Fruit fly (Drosophila melanogaster) whole organism, prepupa: ENCODE measurements around the gene CG13073.

Source experiments
- Blimp-1 ChIP-seq: fragments of 200-800 bp; sonication (Bioruptor generic); optimal IDR thresholded peaks from 3 replicates; lab custom pipeline; 2017; ENCODE audit warnings: missing biosample characterization, missing genetic modification characterization, mild to moderate bottlenecking, moderate library complexity, missing genetic modification reagents
- CG10631 ChIP-seq: fragments of 200-800 bp; sonication (Bioruptor generic); optimal IDR thresholded peaks from 2 replicates; lab custom pipeline; 2016; ENCODE audit warnings: missing biosample characterization, missing genetic modification characterization
- CG10669 ChIP-seq: fragments of 200-800 bp; sonication (Bioruptor generic); optimal IDR thresholded peaks from 3 replicates; lab custom pipeline; 2018; ENCODE audit warnings: missing biosample characterization, mild to moderate bottlenecking, missing genetic modification characterization, moderate library complexity
- CG11762 ChIP-seq: fragments of 200-800 bp; sonication (Bioruptor generic); optimal IDR thresholded peaks from 3 replicates; lab custom pipeline; 2016; ENCODE audit warnings: missing biosample characterization, missing genetic modification characterization; ENCODE audit not compliant: insufficient read depth
- CG11902 ChIP-seq: fragments of 200-800 bp; sonication (Bioruptor generic); optimal IDR thresholded peaks from 3 replicates; lab custom pipeline; 2016; ENCODE audit warnings: missing biosample characterization, missing genetic modification characterization
- CG15336 ChIP-seq: fragments of 200-800 bp; sonication (Bioruptor generic); IDR thresholded peaks from 2 replicates; pipeline ENCODE4 v1.3.6; 2022; ENCODE audit warnings: missing biosample characterization, missing genetic modification characterization
- CG1621 ChIP-seq: fragments of 200-800 bp; sonication (Bioruptor generic); optimal IDR thresholded peaks from 3 replicates; lab custom pipeline; 2018; ENCODE audit warnings: missing biosample characterization, mild to moderate bottlenecking, missing genetic modification characterization
- CG16779 ChIP-seq: fragments of 200-800 bp; sonication (Bioruptor generic); optimal IDR thresholded peaks from 3 replicates; lab custom pipeline; 2017; ENCODE audit warnings: missing biosample characterization, mild to moderate bottlenecking, missing genetic modification characterization
- CG3032 ChIP-seq: fragments of 200-800 bp; optimal IDR thresholded peaks from 2 replicates; lab custom pipeline; 2019; ENCODE audit warnings: missing biosample characterization, mild to moderate bottlenecking, missing genetic modification characterization, moderate library complexity
- CG31627 ChIP-seq: fragments of 200-800 bp; sonication (Bioruptor generic); optimal IDR thresholded peaks from 3 replicates; lab custom pipeline; 2016; ENCODE audit warnings: missing biosample characterization, missing genetic modification characterization
- CG3919 ChIP-seq: fragments of 200-800 bp; sonication (Bioruptor generic); optimal IDR thresholded peaks from 3 replicates; lab custom pipeline; 2016; ENCODE audit warnings: missing biosample characterization, missing genetic modification characterization
- CG4318 ChIP-seq: fragments of 200-800 bp; sonication (Bioruptor generic); optimal IDR thresholded peaks from 3 replicates; lab custom pipeline; 2017; ENCODE audit warnings: missing biosample characterization, mild to moderate bottlenecking, missing genetic modification characterization
- CG6276 ChIP-seq: fragments of 200-800 bp; sonication (Bioruptor generic); optimal IDR thresholded peaks from 2 replicates; lab custom pipeline; 2017; ENCODE audit warnings: missing biosample characterization, mild to moderate bottlenecking, missing genetic modification characterization
- CG6808 ChIP-seq: fragments of 200-800 bp; sonication (Bioruptor generic); optimal IDR thresholded peaks from 3 replicates; lab custom pipeline; 2017; ENCODE audit warnings: missing biosample characterization, missing genetic modification characterization, mild to moderate bottlenecking, moderate library complexity, missing genetic modification reagents
- CG6854 ChIP-seq: fragments of 200-800 bp; sonication (Bioruptor generic); optimal IDR thresholded peaks from 2 replicates; lab custom pipeline; 2017; ENCODE audit warnings: missing biosample characterization, mild to moderate bottlenecking, missing genetic modification characterization
- CG8119 ChIP-seq: fragments of 200-800 bp; sonication (Bioruptor generic); IDR thresholded peaks from 3 replicates; pipeline ENCODE4 v1.3.6; 2022; ENCODE audit warnings: missing biosample characterization, missing genetic modification characterization
- CG8319 ChIP-seq: fragments of 200-800 bp; sonication (Bioruptor generic); optimal IDR thresholded peaks from 3 replicates; lab custom pipeline; 2016; ENCODE audit warnings: missing biosample characterization, missing genetic modification characterization
- CG8632 ChIP-seq: fragments of 200-800 bp; sonication (Bioruptor generic); optimal IDR thresholded peaks from 3 replicates; lab custom pipeline; 2016; ENCODE audit warnings: missing biosample characterization, missing genetic modification characterization
- CG9139 ChIP-seq: fragments of 200-800 bp; sonication (Bioruptor generic); optimal IDR thresholded peaks from 3 replicates; lab custom pipeline; 2017; ENCODE audit warnings: missing biosample characterization, mild to moderate bottlenecking, missing genetic modification characterization
- Eip75B ChIP-seq: fragments of 200-800 bp; sonication (Bioruptor generic); optimal IDR thresholded peaks from 3 replicates; lab custom pipeline; 2016; ENCODE audit warnings: missing biosample characterization, missing genetic modification characterization
- Eip78C ChIP-seq: fragments of 200-800 bp; sonication (Bioruptor generic); peaks from one replicate; lab custom pipeline; 2016; ENCODE audit warnings: missing biosample characterization, missing genetic modification characterization
- Eip93F ChIP-seq: fragments of 200-800 bp; sonication (Bioruptor generic); optimal IDR thresholded peaks from 2 replicates; lab custom pipeline; 2016; ENCODE audit warnings: missing biosample characterization, mild to moderate bottlenecking, missing genetic modification characterization
- Ets21C ChIP-seq: fragments of 200-800 bp; sonication (Bioruptor generic); optimal IDR thresholded peaks from 3 replicates; lab custom pipeline; 2016; ENCODE audit warnings: missing biosample characterization, missing genetic modification characterization
- Gug ChIP-seq: fragments of 200-800 bp; sonication (Bioruptor generic); IDR thresholded peaks from 2 replicates; pipeline ENCODE4 v1.3.6; 2022; ENCODE audit warnings: missing biosample characterization, missing genetic modification characterization
- Hr38 ChIP-seq: sonication (Bioruptor generic); optimal IDR thresholded peaks from 2 replicates; lab custom pipeline; 2016; ENCODE audit warnings: missing biosample characterization, missing genetic modification characterization
- Hr39 ChIP-seq: fragments of 200-800 bp; sonication (Bioruptor generic); optimal IDR thresholded peaks from 2 replicates; lab custom pipeline; 2016; ENCODE audit warnings: missing biosample characterization, missing genetic modification characterization
- Hr4 ChIP-seq: fragments of 200-800 bp; sonication (Bioruptor generic); optimal IDR thresholded peaks from 3 replicates; lab custom pipeline; 2016; ENCODE audit warnings: missing biosample characterization, missing genetic modification characterization
- OdsH ChIP-seq: fragments of 200-800 bp; sonication (Bioruptor generic); optimal IDR thresholded peaks from 3 replicates; lab custom pipeline; 2016; ENCODE audit warnings: missing biosample characterization, missing genetic modification characterization
- Smox ChIP-seq: fragments of 200-800 bp; sonication (Bioruptor generic); optimal IDR thresholded peaks from 3 replicates; lab custom pipeline; 2016; ENCODE audit warnings: missing biosample characterization, missing genetic modification characterization
- Sox102F ChIP-seq: fragments of 200-800 bp; sonication (Bioruptor generic); optimal IDR thresholded peaks from 2 replicates; lab custom pipeline; 2016; ENCODE audit warnings: missing biosample characterization, mild to moderate bottlenecking, missing genetic modification characterization
- Sox14 ChIP-seq: fragments of 200-800 bp; sonication (Bioruptor generic); optimal IDR thresholded peaks from 3 replicates; lab custom pipeline; 2016; ENCODE audit warnings: missing biosample characterization, missing genetic modification characterization
- Sox15 ChIP-seq: fragments of 200-800 bp; sonication (Bioruptor generic); optimal IDR thresholded peaks from 3 replicates; lab custom pipeline; 2016; ENCODE audit warnings: missing biosample characterization, missing genetic modification characterization
- achi ChIP-seq: fragments of 200-800 bp; sonication (Bioruptor generic); optimal IDR thresholded peaks from 3 replicates; lab custom pipeline; 2016; ENCODE audit warnings: missing biosample characterization, missing genetic modification characterization
- acj6 ChIP-seq: fragments of 200-800 bp; sonication (Bioruptor generic); optimal IDR thresholded peaks from 3 replicates; lab custom pipeline; 2016; ENCODE audit warnings: missing biosample characterization, missing genetic modification characterization
- dac ChIP-seq: fragments of 200-800 bp; sonication (Bioruptor generic); optimal IDR thresholded peaks from 2 replicates; lab custom pipeline; 2017; ENCODE audit warnings: missing biosample characterization, mild to moderate bottlenecking, missing genetic modification characterization
- eg ChIP-seq: fragments of 200-800 bp; sonication (Bioruptor generic); IDR thresholded peaks from 3 replicates; pipeline ENCODE4 v1.3.6; 2022; ENCODE audit warnings: missing biosample characterization, missing genetic modification characterization
- esn ChIP-seq: fragments of 200-800 bp; sonication (Bioruptor generic); optimal IDR thresholded peaks from 2 replicates; lab custom pipeline; 2016; ENCODE audit warnings: missing biosample characterization, mild to moderate bottlenecking, missing genetic modification characterization, moderate library complexity
- fd59A ChIP-seq: fragments of 200-800 bp; sonication (Bioruptor generic); optimal IDR thresholded peaks from 2 replicates; lab custom pipeline; 2017; ENCODE audit warnings: missing biosample characterization, mild to moderate bottlenecking, missing genetic modification characterization, missing genetic modification reagents
- fkh ChIP-seq: fragments of 200-800 bp; sonication (Bioruptor generic); optimal IDR thresholded peaks from 3 replicates; lab custom pipeline; 2017; ENCODE audit warnings: missing biosample characterization, mild to moderate bottlenecking, missing genetic modification characterization, moderate library complexity
- lz ChIP-seq: fragments of 200-800 bp; sonication (Bioruptor generic); optimal IDR thresholded peaks from 3 replicates; lab custom pipeline; 2016; ENCODE audit warnings: missing biosample characterization, missing genetic modification characterization
- net ChIP-seq: fragments of 200-800 bp; sonication (Bioruptor generic); optimal IDR thresholded peaks from 3 replicates; lab custom pipeline; 2016; ENCODE audit warnings: missing biosample characterization, missing genetic modification characterization
- pdm3 ChIP-seq: fragments of 200-800 bp; sonication (Bioruptor generic); optimal IDR thresholded peaks from 3 replicates; lab custom pipeline; 2016; ENCODE audit warnings: missing biosample characterization, missing genetic modification characterization
- spab ChIP-seq: fragments of 200-800 bp; sonication (Bioruptor generic); optimal IDR thresholded peaks from 2 replicates; lab custom pipeline; 2017; ENCODE audit warnings: missing biosample characterization, mild to moderate bottlenecking, missing genetic modification characterization, missing genetic modification reagents
- ss ChIP-seq, 2 experiments: fragments of 200-800 bp; sonication (Bioruptor generic); optimal IDR thresholded peaks; 2 replicates in 1 of 2; 3 replicates in 1 of 2; lab custom pipeline; 2017 to 2018; ENCODE audit warnings: mild to moderate bottlenecking in 2 of 2, missing biosample characterization in 2 of 2, missing genetic modification characterization in 2 of 2, moderate library complexity in 1 of 2
- svp ChIP-seq: fragments of 200-800 bp; sonication (Bioruptor generic); peaks from one replicate; lab custom pipeline; 2016; ENCODE audit warnings: missing biosample characterization, missing genetic modification characterization
- vri ChIP-seq: fragments of 200-800 bp; sonication (Bioruptor generic); optimal IDR thresholded peaks from 3 replicates; lab custom pipeline; 2016; ENCODE audit warnings: missing biosample characterization, mild to moderate bottlenecking, missing genetic modification characterization

Gene CG13073

dm6 chr3L:16166217-16166997 lies 50.7 kb downstream of the CG13073 start (continued):
- TF ChIP-seq Hr39 (GFP tag; lab: Kevin White, UChicago) (no peak), Ets21C (GFP tag; lab: Kevin White, UChicago) (no peak), achi (no peak), CG4318 (GFP tag; lab: Kevin White, UChicago) (no peak), Hr38 (GFP tag; lab: Kevin White, UChicago) (no peak), acj6 (no peak), CG11762 (no peak), CG6808 (GFP tag; lab: Kevin White, UChicago) (no peak), Eip78C (GFP tag; lab: Kevin White, UChicago) (peak; percentile 62), CG15336 (GFP tag; lab: Robert Waterston, UW) (no peak), Sox102F (no peak), CG3032 (no peak), Sox14 (GFP tag; lab: Kevin White, UChicago) (no peak), CG10631 (GFP tag; lab: Kevin White, UChicago) (no peak), CG10669 (no peak), Eip93F (GFP tag; lab: Kevin White, UChicago) (no peak), svp (GFP tag; lab: Kevin White, UChicago) (peak; percentile 40), CG9139 (GFP tag; lab: Kevin White, UChicago) (no peak)
- TF ChIP-seq, all 60 proteins: peak for 6

dm6 chr3L:16165356-16166168 lies 51.5 kb downstream of the CG13073 start:
- TF ChIP-seq Ets21C (GFP tag; lab: Kevin White, UChicago) = peak; percentile 63
- TF ChIP-seq dac = no peak
- peak; percentile 12 for TF ChIP-seq CG8632
- TF ChIP-seq Gug (GFP tag; lab: Robert Waterston, UW) = no peak
- TF ChIP-seq CG1621 = no peak
- peak; percentile 66 for TF ChIP-seq Sox14 (GFP tag; lab: Kevin White, UChicago)
- no peak for TF ChIP-seq Eip93F (GFP tag; lab: Kevin White, UChicago)
- TF ChIP-seq acj6 = peak; percentile 21
- TF ChIP-seq ss (GFP tag; optimal IDR thresholded peaks at IDR 0.05; lab: Kevin White, UChicago) = no peak
- peak; percentile 40 for TF ChIP-seq Blimp-1 (GFP tag; lab: Kevin White, UChicago)
- peak; percentile 20 for TF ChIP-seq CG8319 (GFP tag; lab: Kevin White, UChicago)
- peak; percentile 26 for TF ChIP-seq CG10631 (GFP tag; lab: Kevin White, UChicago)
- no peak for TF ChIP-seq CG15336 (GFP tag; lab: Robert Waterston, UW)
- peak; percentile 74 for TF ChIP-seq esn
- TF ChIP-seq CG6854 (GFP tag; lab: Kevin White, UChicago) = peak; percentile 70
- peak; percentile 55 for TF ChIP-seq Smox (GFP tag; lab: Kevin White, UChicago)
- peak; percentile 20 for TF ChIP-seq Hr4 (GFP tag; lab: Kevin White, UChicago)
- TF ChIP-seq Eip75B (GFP tag; lab: Kevin White, UChicago) = peak; percentile 41
- peak; percentile 52 for TF ChIP-seq pdm3 (GFP tag; lab: Kevin White, UChicago)
- TF ChIP-seq fd59A (GFP tag; lab: Kevin White, UChicago) = no peak
- TF ChIP-seq CG4318 (GFP tag; lab: Kevin White, UChicago) = no peak
- no peak for TF ChIP-seq CG6808 (GFP tag; lab: Kevin White, UChicago)
- TF ChIP-seq Sox15 = peak; percentile 34
- TF ChIP-seq CG16779 (tag; lab: Kevin White, UChicago) = no peak
- TF ChIP-seq vri (GFP tag; lab: Kevin White, UChicago) = peak; percentile 61
- TF ChIP-seq CG6276 (GFP tag; lab: Kevin White, UChicago) = no peak
- no peak for TF ChIP-seq eg (GFP tag; lab: Robert Waterston, UW)
- peak; percentile 38 for TF ChIP-seq CG11902 (GFP tag; lab: Kevin White, UChicago)
- peak; percentile 57 for TF ChIP-seq OdsH
- no peak for TF ChIP-seq spab (GFP tag; lab: Kevin White, UChicago)
- no peak for TF ChIP-seq CG8119 (GFP tag; lab: Robert Waterston, UW)
- no peak for TF ChIP-seq Hr38 (GFP tag; lab: Kevin White, UChicago)
- TF ChIP-seq net (GFP tag; lab: Kevin White, UChicago) = peak; percentile 31
- TF ChIP-seq CG3032 = no peak
- TF ChIP-seq svp (GFP tag; lab: Kevin White, UChicago) = peak; percentile 82
- TF ChIP-seq lz = peak; percentile 57
- peak; percentile 62 for TF ChIP-seq fkh (GFP tag; lab: Kevin White, UChicago)
- peak; percentile 21 for TF ChIP-seq CG3919
- TF ChIP-seq CG31627 (GFP tag; lab: Kevin White, UChicago) = peak; percentile 78
